Fruit fly (Drosophila melanogaster): ENCODE data around the gene CG13625.

Gene CG13625

dm6 chr3R:24629877-24630808 lies 45.2 kb upstream of the CG13625 start, which contains the start of gene Wsck (continued):
- TF ChIP-seq E2f2 (GFP tag; IDR thresholded peaks at IDR 0.05), result peak; percentile 85
- TF ChIP-seq CG12155 (GFP tag; optimal IDR thresholded peaks at IDR 0.05), result no peak
- peak; percentile 34; the same call in 1 of the 2 replicates for TF ChIP-seq bbx (GFP tag; IDR thresholded peaks at IDR 0.05; ENCODE audit: partially characterized antibody)
- TF ChIP-seq esg (GFP tag; conservative IDR thresholded peaks at IDR 0.05), result no peak
- TF ChIP-seq CG11560 (tag; IDR thresholded peaks at IDR 0.05), result no peak
- TF ChIP-seq knrl (GFP tag; IDR thresholded peaks at IDR 0.05; ENCODE audit: partially characterized antibody), result no peak; the same call in 2 of the 3 replicates
- 0 out of 2 replicates have a peak, but pooled peaks have one; percentile 35 for TF ChIP-seq Xrp1 (GFP tag; IDR thresholded peaks at IDR 0.05)
- no peak for TF ChIP-seq ssp (GFP tag; IDR thresholded peaks at IDR 0.05)
- TF ChIP-seq HLH4C (GFP tag; IDR thresholded peaks at IDR 0.05; ENCODE audit: partially characterized antibody), result no peak
- TF ChIP-seq Nf-YA (GFP tag; IDR thresholded peaks at IDR 0.05), result no peak
- TF ChIP-seq sim (GFP tag; IDR thresholded peaks at IDR 0.05), result no peak
- peak; percentile 99 for TF ChIP-seq CG9215 (GFP tag; IDR thresholded peaks at IDR 0.05)
- TF ChIP-seq CG10366 (GFP tag; IDR thresholded peaks at IDR 0.05), result no peak
- no peak for TF ChIP-seq gt (GFP tag; IDR thresholded peaks at IDR 0.05)
- TF ChIP-seq stc (GFP tag; IDR thresholded peaks at IDR 0.05), result no peak
- no peak for TF ChIP-seq dmrt11E (tag; optimal IDR thresholded peaks at IDR 0.05)
- TF ChIP-seq Bdp1 (GFP tag; optimal IDR thresholded peaks at IDR 0.05), result no peak
- no peak for TF ChIP-seq CG2678 (tag; optimal IDR thresholded peaks at IDR 0.05)
- peak in 1 of 2 experiments; percentile 24 for TF ChIP-seq crp (GFP tag; optimal IDR thresholded peaks at IDR 0.05)
- no peak for TF ChIP-seq Blimp-1 (GFP tag; optimal IDR thresholded peaks at IDR 0.05)
- TF ChIP-seq CG34376 (GFP tag; optimal IDR thresholded peaks at IDR 0.05), result peak; percentile 18
- no peak for TF ChIP-seq Hey (tag; optimal IDR thresholded peaks at IDR 0.05)
- TF ChIP-seq D19B (GFP tag; optimal IDR thresholded peaks at IDR 0.05), result no peak
- TF ChIP-seq Dip2 (GFP tag; IDR thresholded peaks at IDR 0.05), result no peak
- no peak for TF ChIP-seq al (GFP tag; IDR thresholded peaks at IDR 0.05)
- TF ChIP-seq onecut (GFP tag; IDR thresholded peaks at IDR 0.05), result no peak
- TF ChIP-seq CrebB (tag; optimal IDR thresholded peaks at IDR 0.05), result peak; percentile 35
- no peak for TF ChIP-seq fru (optimal IDR thresholded peaks at IDR 0.05)
- TF ChIP-seq hkb (optimal IDR thresholded peaks at IDR 0.05), result no peak
- TF ChIP-seq hkb (GFP tag; IDR thresholded peaks at IDR 0.05), result no peak
- TF ChIP-seq chinmo (GFP tag; IDR thresholded peaks at IDR 0.05; ENCODE audit: partially characterized antibody), result peak; percentile 60; the same call in 1 of the 4 replicates
- TF ChIP-seq zen2 (GFP tag; IDR thresholded peaks at IDR 0.05; ENCODE audit: partially characterized antibody), result no peak
- TF ChIP-seq CG14860 (GFP tag; IDR thresholded peaks at IDR 0.05; ENCODE audit: partially characterized antibody), result no peak
- TF ChIP-seq CG4328 (GFP tag; optimal IDR thresholded peaks at IDR 0.05), result no peak
- no peak for TF ChIP-seq CG30020 (tag; optimal IDR thresholded peaks at IDR 0.05)
- no peak for TF ChIP-seq zfh2 (GFP tag; optimal IDR thresholded peaks at IDR 0.05)
- no peak for TF ChIP-seq Atf-2 (GFP tag; optimal IDR thresholded peaks at IDR 0.05)
- TF ChIP-seq Hmr (GFP tag; optimal IDR thresholded peaks at IDR 0.05), result no peak
- no peak for TF ChIP-seq Rx (GFP tag; IDR thresholded peaks at IDR 0.05)
- TF ChIP-seq CG10431 (GFP tag; optimal IDR thresholded peaks at IDR 0.05), result no peak
- peak; percentile 5 for TF ChIP-seq Sry-δ (GFP tag; optimal IDR thresholded peaks at IDR 0.05)
- peak in 1 of 2 experiments; percentile 20 for TF ChIP-seq Pdp1 (GFP tag; optimal IDR thresholded peaks at IDR 0.05)
- peak; percentile 39 for TF ChIP-seq dm (GFP tag; optimal IDR thresholded peaks at IDR 0.05)
- TF ChIP-seq vfl (GFP tag; optimal IDR thresholded peaks at IDR 0.05), result no peak
- no peak for TF ChIP-seq ewg (GFP tag; optimal IDR thresholded peaks at IDR 0.05)
- TF ChIP-seq shn (GFP tag; optimal IDR thresholded peaks at IDR 0.05), result peak; percentile 28
- no peak for TF ChIP-seq CG13624 (GFP tag; optimal IDR thresholded peaks at IDR 0.05)
- TF ChIP-seq Meics (GFP tag; optimal IDR thresholded peaks at IDR 0.05), result no peak
- TF ChIP-seq Rfx (GFP tag; IDR thresholded peaks at IDR 0.05), result peak; percentile 34; the same call in 1 of the 2 replicates

Data from whole organism, embryonic.